Worm (Caenorhabditis elegans) whole organism, L3 larva: ENCODE measurements around the gene ras-2.

Source experiments
- jun-1 ChIP-seq: fragments of 150-350 bp; optimal IDR thresholded peaks from 2 replicates; lab custom pipeline; 2014; ENCODE audit warnings: missing biosample characterization, missing genetic modification reagents, missing genetic modification characterization
- mdl-1 ChIP-seq: fragments of 150-350 bp; optimal IDR thresholded peaks from 2 replicates; lab custom pipeline; 2014; ENCODE audit warnings: missing biosample characterization, missing genetic modification characterization
- pha-4 ChIP-seq: fragments of 150-350 bp; optimal IDR thresholded peaks from 2 replicates; lab custom pipeline; 2014; ENCODE audit warnings: missing biosample characterization, missing genetic modification reagents, missing genetic modification characterization

Gene ras-2

ce11 chrIII:4688356-4688755 lies 51.5 kb downstream of the ras-2 start, which contains the start of gene tag-243:
tag-243 (minus strand) TSS chrIII:4688456.
- peak; percentile 19 for TF ChIP-seq pha-4 (tag; lab: Kevin White, UChicago)
- TF ChIP-seq jun-1: no peak
- no peak for TF ChIP-seq mdl-1 (tag; lab: Kevin White, UChicago)
- TF ChIP-seq, all 47 proteins: peak for 1
